Fruit fly (Drosophila melanogaster) whole organism, wandering third instar larva: Measurements from ENCODE around the gene CG14454.

ENCODE experiments used
- OdsH ChIP-seq: fragments of 200-800 bp; sonication (Bioruptor generic); optimal IDR thresholded peaks from 2 replicates; lab custom pipeline; 2016; ENCODE audit warnings: missing biosample characterization, mild to moderate bottlenecking, missing genetic modification characterization
- tai ChIP-seq: sonication (Bioruptor generic); optimal IDR thresholded peaks from 2 replicates; lab custom pipeline; 2016; ENCODE audit warnings: missing biosample characterization, missing genetic modification characterization

DNA sequence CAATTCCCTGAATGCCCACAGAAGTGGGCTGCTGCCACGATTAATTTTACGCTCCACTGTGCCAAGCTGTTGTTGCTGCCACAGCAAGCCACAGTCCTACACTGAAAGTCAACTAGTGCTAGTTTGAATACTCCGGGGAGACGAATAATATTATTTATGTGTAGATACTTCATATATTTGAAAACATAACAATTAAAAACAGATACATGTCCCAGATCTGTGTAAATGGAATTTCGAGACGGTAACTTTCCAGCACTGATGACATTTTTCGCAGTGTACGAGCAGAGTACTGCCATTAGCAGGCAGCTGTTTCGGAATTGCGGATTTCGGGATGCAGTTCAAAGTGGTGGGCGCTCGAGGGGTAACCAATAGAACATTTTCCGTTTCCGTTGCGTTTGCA lies 27.2 kb downstream of the CG14454 start:
- TF ChIP-seq tai (GFP tag; lab: Kevin White, UChicago) (no peak), OdsH (GFP tag; lab: Kevin White, UChicago) (peak; percentile 11)
